Worm (Caenorhabditis elegans): ENCODE data around the gene Y49F6B.12.
"Not testable (repeated sequence)": the region's sequence is repeated elsewhere in the genome, so short reads cannot be mapped to it uniquely, and the experiment has no call there.

Gene Y49F6B.12

ce11 chrII:3459199-3459598 lies 13.0 kb downstream of the Y49F6B.12 start:
- TF ChIP-seq ceh-14 (tag; optimal IDR thresholded peaks at IDR 0.05) (no peak), fkh-10 (GFP tag; optimal IDR thresholded peaks at IDR 0.05) (no peak), dve-1 (tag; optimal IDR thresholded peaks at IDR 0.05) (peak; percentile 79)

- TF ChIP-seq elt-4 (tag; optimal IDR thresholded peaks at IDR 0.05) (no peak), ceh-14 (tag; optimal IDR thresholded peaks at IDR 0.05) (no peak)
Measured at ce11 chrII:3458209-3458608, 14.0 kb downstream of the Y49F6B.12 start, which contains the start of the genes C16C8.26 and C16C8.19. TSS of gene C16C8.26 (minus strand) at chrII:3458309. TSS of gene C16C8.19 (plus strand) at chrII:3458487.

ce11 chrII:3453521-3453920 lies 18.7 kb downstream of the Y49F6B.12 start, which contains the start of gene C16C8.11:
TSS of gene C16C8.11 (plus strand) at chrII:3453708.
- TF ChIP-seq nhr-232 (tag; optimal IDR thresholded peaks at IDR 0.05) (no peak), unc-55 (GFP tag; optimal IDR thresholded peaks at IDR 0.05) (no peak), madf-2 (tag; optimal IDR thresholded peaks at IDR 0.05) (no peak), C38D4.7 (GFP tag; optimal IDR thresholded peaks at IDR 0.05) (no peak), ahr-1 (tag; optimal IDR thresholded peaks at IDR 0.05) (no peak), che-1 (tag; optimal IDR thresholded peaks at IDR 0.05) (no peak), nhr-11 (tag; optimal IDR thresholded peaks at IDR 0.05) (no peak), ceh-45 (GFP tag; IDR thresholded peaks at IDR 0.05) (no peak), pha-2 (tag; optimal IDR thresholded peaks at IDR 0.05) (no peak), ceh-14 (tag; optimal IDR thresholded peaks at IDR 0.05) (no peak), sox-4 (tag; optimal IDR thresholded peaks at IDR 0.05) (no peak), fkh-6 (tag; optimal IDR thresholded peaks at IDR 0.05) (no peak), elt-2 (tag; optimal IDR thresholded peaks at IDR 0.05) (no peak), tbx-2 (tag; optimal IDR thresholded peaks at IDR 0.05) (no peak), syd-9 (tag; optimal IDR thresholded peaks at IDR 0.05) (no peak), hlh-13 (GFP tag; optimal IDR thresholded peaks at IDR 0.05) (no peak), ceh-31 (tag; optimal IDR thresholded peaks at IDR 0.05) (no peak), pat-9 (tag; optimal IDR thresholded peaks at IDR 0.05) (no peak)

DNA sequence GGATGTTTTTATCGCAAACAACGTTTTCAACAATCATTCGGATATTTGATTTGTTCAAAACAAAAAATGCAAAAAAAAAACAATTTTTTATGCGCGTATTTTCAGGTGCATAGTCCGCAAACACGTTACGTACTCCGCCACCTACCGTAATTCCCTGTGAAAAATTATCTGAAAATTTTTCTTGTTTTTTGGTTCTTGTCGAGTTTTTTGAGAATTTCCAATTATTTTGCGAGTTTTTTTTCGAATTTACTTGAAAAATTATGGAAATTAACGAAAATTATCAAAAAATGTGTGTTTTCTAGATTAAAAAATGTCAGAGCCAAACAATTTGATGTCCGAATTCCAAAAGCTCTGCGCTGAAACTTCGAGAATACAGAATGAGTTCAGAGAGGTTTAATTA lies 19.8 kb downstream of the Y49F6B.12 start, which contains the start of gene C16C8.12:
Gene C16C8.12 (plus strand): TSS at position 301 of the 400 bp plus-strand sequence.
- no peak for TF ChIP-seq ahr-1 (tag; optimal IDR thresholded peaks at IDR 0.05)
- TF ChIP-seq sdc-2 (tag; optimal IDR thresholded peaks at IDR 0.05), result no peak

ce11 chrII:3449514-3449913 lies 22.7 kb downstream of the Y49F6B.12 start, which contains the start of gene C16C8.14:
TSS of gene C16C8.14 (plus strand) at chrII:3449814.
- TF ChIP-seq K09A11.1 (tag; optimal IDR thresholded peaks at IDR 0.05; ENCODE audit: insufficient read depth); elt-4 (tag; optimal IDR thresholded peaks at IDR 0.05); rnt-1 (tag; optimal IDR thresholded peaks at IDR 0.05): not testable (repeated sequence)

- no peak for TF ChIP-seq ceh-34 (tag; optimal IDR thresholded peaks at IDR 0.05)
- no peak for TF ChIP-seq C38D4.7 (GFP tag; optimal IDR thresholded peaks at IDR 0.05)
- no peak for TF ChIP-seq ceh-18 (tag; optimal IDR thresholded peaks at IDR 0.05)
Measured at ce11 chrII:3448776-3449280, 23.4 kb downstream of the Y49F6B.12 start, which contains the start of gene C16C8.25. TSS of gene C16C8.25 (plus strand) at chrII:3449230.

- TF ChIP-seq mec-3 (tag; optimal IDR thresholded peaks at IDR 0.05; ENCODE audit: borderline replicate concordance) (no peak), ceh-19 (GFP tag; optimal IDR thresholded peaks at IDR 0.05) (no peak), elt-2 (tag; optimal IDR thresholded peaks at IDR 0.05) (no peak), eyg-1 (tag; optimal IDR thresholded peaks at IDR 0.05) (no peak), sdc-2 (tag; optimal IDR thresholded peaks at IDR 0.05) (no peak), tbx-7 (tag; optimal IDR thresholded peaks at IDR 0.05) (no peak), dve-1 (tag; optimal IDR thresholded peaks at IDR 0.05) (no peak), nfya-1 (tag; optimal IDR thresholded peaks at IDR 0.05) (no peak), ceh-24 (tag; optimal IDR thresholded peaks at IDR 0.05) (no peak), ceh-6 (GFP tag; optimal IDR thresholded peaks at IDR 0.05) (no peak), C38D4.7 (GFP tag; optimal IDR thresholded peaks at IDR 0.05) (no peak), ref-2 (tag; optimal IDR thresholded peaks at IDR 0.05) (no peak), odd-2 (tag; optimal IDR thresholded peaks at IDR 0.05) (no peak), pha-2 (tag; optimal IDR thresholded peaks at IDR 0.05) (no peak), ceh-31 (tag; optimal IDR thresholded peaks at IDR 0.05) (no peak)
Measured at ce11 chrII:3447906-3448305, 24.3 kb downstream of the Y49F6B.12 start, which contains the start of gene C16C8.21. TSS of gene C16C8.21 (plus strand) at chrII:3448206.
